Fruit fly (Drosophila melanogaster) whole organism, wandering third instar larva: Measurements from ENCODE around the gene CG12118.

Experiments used
- HLH106 ChIP-seq: fragments of 200-800 bp; optimal IDR thresholded peaks from 3 replicates; lab custom pipeline; 2019; ENCODE audit warnings: missing biosample characterization, mild to moderate bottlenecking, missing genetic modification characterization, moderate library complexity
- Hr83 ChIP-seq: fragments of 200-300 bp; sonication (Bioruptor generic); optimal IDR thresholded peaks from 2 replicates; lab custom pipeline; 2016; ENCODE audit warnings: missing biosample characterization, mild to moderate bottlenecking, missing genetic modification characterization, moderate library complexity; ENCODE audit not compliant: poor library complexity, severe bottlenecking
- Mio ChIP-seq: sonication (Bioruptor generic); optimal IDR thresholded peaks from 2 replicates; lab custom pipeline; 2016; ENCODE audit warnings: missing biosample characterization, missing genetic modification characterization
- OdsH ChIP-seq: fragments of 200-800 bp; sonication (Bioruptor generic); optimal IDR thresholded peaks from 2 replicates; lab custom pipeline; 2016; ENCODE audit warnings: missing biosample characterization, mild to moderate bottlenecking, missing genetic modification characterization
- Rel ChIP-seq, 2 experiments: fragments of 200-800 bp; sonication (Bioruptor generic) in 1 of 2; optimal IDR thresholded peaks; 2 replicates in 1 of 2; 3 replicates in 1 of 2; lab custom pipeline; 2016 to 2019; ENCODE audit warnings: mild to moderate bottlenecking in 2 of 2, missing biosample characterization in 2 of 2, missing genetic modification characterization in 2 of 2, moderate library complexity in 1 of 2
- Vsx2 ChIP-seq: fragments of 200-300, 225-300 bp; sonication (Bioruptor generic); optimal IDR thresholded peaks from 2 replicates; lab custom pipeline; 2018; ENCODE audit warnings: missing biosample characterization, missing genetic modification characterization; ENCODE audit not compliant: partially characterized antibody
- dl ChIP-seq, 2 experiments: fragments of 175-275, 200-275 bp in 1 of 2; fragments of 200-275 bp in 1 of 2; sonication (Bioruptor generic); optimal IDR thresholded peaks; lab custom pipeline; 2018; ENCODE audit warnings: mild to moderate bottlenecking in 2 of 2, missing biosample characterization in 2 of 2, missing genetic modification characterization in 2 of 2, moderate library complexity in 2 of 2; ENCODE audit not compliant: partially characterized antibody in 2 of 2, insufficient read depth in 1 of 2
- ey ChIP-seq: fragments of 200-800 bp; sonication (Bioruptor generic); optimal IDR thresholded peaks from 2 replicates; lab custom pipeline; 2016; ENCODE audit warnings: missing biosample characterization, missing genetic modification characterization
- foxo ChIP-seq, 2 experiments: fragments of 200-800 bp; sonication (Bioruptor generic); optimal IDR thresholded peaks; 2 replicates in 1 of 2; 3 replicates in 1 of 2; lab custom pipeline; 2016 to 2017; ENCODE audit warnings: missing biosample characterization in 2 of 2, missing genetic modification characterization in 2 of 2
- h ChIP-seq: fragments of 200-800 bp; sonication (Bioruptor generic); optimal IDR thresholded peaks from 3 replicates; lab custom pipeline; 2016; ENCODE audit warnings: missing biosample characterization, mild to moderate bottlenecking, missing genetic modification characterization
- lola ChIP-seq: fragments of >200 bp; optimal IDR thresholded peaks from 2 replicates; lab custom pipeline; 2017; ENCODE audit warnings: missing biosample characterization, missing genetic modification characterization
- psq ChIP-seq: fragments of 200-800 bp; sonication (Bioruptor generic); optimal IDR thresholded peaks from 3 replicates; lab custom pipeline; 2017; ENCODE audit warnings: missing biosample characterization, mild to moderate bottlenecking, missing genetic modification characterization, moderate library complexity
- rgr ChIP-seq: fragments of 200-800 bp; sonication (Bioruptor generic); optimal IDR thresholded peaks from 3 replicates; lab custom pipeline; 2016; ENCODE audit warnings: missing biosample characterization, mild to moderate bottlenecking, missing genetic modification characterization
- sage ChIP-seq: fragments of 200-800 bp; sonication (Bioruptor generic); optimal IDR thresholded peaks from 2 replicates; lab custom pipeline; 2016; ENCODE audit warnings: missing biosample characterization, mild to moderate bottlenecking, missing genetic modification characterization

- TF ChIP-seq h = no peak
- no peak for TF ChIP-seq foxo (GFP tag; optimal IDR thresholded peaks at IDR 0.05; lab: Kevin White, UChicago)
- TF ChIP-seq OdsH (GFP tag; lab: Kevin White, UChicago) = no peak
- no peak for TF ChIP-seq Vsx2 (GFP tag; lab: Kevin White, UChicago)
- no peak for TF ChIP-seq Mio
- no peak for TF ChIP-seq rgr
- TF ChIP-seq Hr83 (GFP tag; lab: Kevin White, UChicago) = no peak
- TF ChIP-seq sage = no peak
- no peak for TF ChIP-seq lola
- TF ChIP-seq psq (GFP tag; lab: Kevin White, UChicago) = no peak
- no peak for TF ChIP-seq dl (GFP tag; optimal IDR thresholded peaks at IDR 0.05; lab: Kevin White, UChicago; ENCODE audit: insufficient read depth in 1 of 2, partially characterized antibody in 2 of 2)
- no peak for TF ChIP-seq HLH106 (tag; lab: Kevin White, UChicago)
- no peak for TF ChIP-seq Rel (GFP tag; optimal IDR thresholded peaks at IDR 0.05; lab: Kevin White, UChicago)
- TF ChIP-seq Rel (tag; optimal IDR thresholded peaks at IDR 0.05; lab: Kevin White, UChicago) = peak; percentile 92
- no peak for TF ChIP-seq ey (GFP tag; lab: Kevin White, UChicago)
Observed at dm6 chrX:9195311-9195710, 903 bp downstream of the CG12118 start.
